Worm (Caenorhabditis elegans) whole organism, L2 larva: Measurements from ENCODE around the gene F13H10.3.

Experiments used
- F13H6.1 ChIP-seq: sonication (generic microtip); optimal IDR thresholded peaks from 2 replicates; lab custom pipeline; 2016; ENCODE audit warnings: missing genetic modification characterization, missing compliant biosample characterization
- nhr-237 ChIP-seq: fragments of 150-350 bp; optimal IDR thresholded peaks from 2 replicates; lab custom pipeline; 2014; ENCODE audit warnings: missing biosample characterization, missing genetic modification characterization
- skn-1 ChIP-seq: sonication (generic microtip); optimal IDR thresholded peaks from 2 replicates; lab custom pipeline; 2017; ENCODE audit warnings: missing biosample characterization, missing genetic modification characterization

ce11 chrIV:11032288-11032687, 16.5 kb upstream of the F13H10.3 start, which contains the start of gene hrg-6:
- TF ChIP-seq F13H6.1 (tag; lab: Kevin White, UChicago) (no peak), skn-1 (tag; lab: Kevin White, UChicago) (no peak), nhr-237 (tag; lab: Kevin White, UChicago) (no peak)
